Fruit fly (Drosophila melanogaster): ENCODE data around the gene RecQ5.

Gene RecQ5

dm6 chr3L:14580294-14580693, 51.6 kb downstream of the RecQ5 start:
- no peak for TF ChIP-seq CG17801 (GFP tag; optimal IDR thresholded peaks at IDR 0.05; ENCODE audit: partially characterized antibody)

dm6 chr3L:14578896-14579295, 53.0 kb downstream of the RecQ5 start:
- no peak for TF ChIP-seq CG17801 (GFP tag; optimal IDR thresholded peaks at IDR 0.05; ENCODE audit: partially characterized antibody)
